Fruit fly (Drosophila melanogaster): ENCODE data around the gene CG4872.

- no peak for TF ChIP-seq CG8478 (optimal IDR thresholded peaks at IDR 0.05)
- no peak for TF ChIP-seq CTCF (optimal IDR thresholded peaks at IDR 0.05)
Measured at dm6 chrX:16906065-16906464, 24.9 kb downstream of the CG4872 start.

Measured in S2 (cell line).